Fruit fly (Drosophila melanogaster): ENCODE data around the gene Vti1a.
A peak's percentile ranks its signal among the peaks of the same experiment; 100 is the strongest.

DNA sequence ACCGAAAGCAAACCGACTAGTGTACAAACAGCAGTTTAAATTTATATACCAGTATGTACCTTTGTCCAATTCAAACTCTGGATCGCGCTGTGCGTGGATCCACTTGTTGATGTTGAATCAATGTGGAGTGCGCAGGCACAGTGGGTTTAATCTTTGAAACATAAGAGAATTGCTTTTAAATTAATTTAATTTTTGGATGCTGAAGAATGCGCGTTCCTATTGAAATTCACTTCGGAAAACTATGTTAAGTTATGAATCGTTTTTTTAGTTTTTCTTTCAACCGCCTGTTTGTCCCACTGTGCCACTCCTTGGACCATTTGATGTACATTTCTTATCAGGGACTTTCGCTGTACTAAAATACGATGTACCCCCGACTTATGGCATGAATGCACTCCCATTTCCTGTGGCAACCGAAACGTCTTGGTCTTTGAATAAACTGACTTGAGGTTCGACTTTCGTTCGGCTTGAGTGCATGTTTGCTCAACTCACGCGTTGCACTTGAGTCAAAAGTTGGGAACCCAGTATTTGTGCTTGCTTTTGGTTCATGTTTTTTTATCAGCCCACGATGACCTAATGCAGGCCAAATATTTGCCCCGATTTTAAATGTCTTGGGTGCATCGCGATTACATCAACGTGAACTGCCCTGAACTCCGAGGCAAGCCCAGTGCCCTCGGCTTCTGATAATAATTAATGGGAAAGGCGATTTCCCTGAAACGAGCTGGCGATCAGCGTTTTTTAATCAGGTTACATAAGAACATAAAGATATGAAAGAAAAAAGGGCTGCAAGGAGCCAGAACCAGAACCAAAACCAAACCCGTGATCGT is 32.0 kb upstream of the Vti1a start:
- TF ChIP-seq Hr38 (GFP tag; optimal IDR thresholded peaks at IDR 0.05) (no peak), spab (GFP tag; optimal IDR thresholded peaks at IDR 0.05) (peak; percentile 93), Smox (GFP tag; optimal IDR thresholded peaks at IDR 0.05) (peak; percentile 93)

Data from whole organism, prepupa.